Worm (Caenorhabditis elegans): ENCODE measurements around the gene Y67D8B.3.

Y67D8B.3 gene

ce11 chrIV:3202111-3202510 is at the start of gene Y67D8B.3, which contains the start of gene Y67D8B.5:
Gene Y67D8B.3 (minus strand): TSS chrIV:3202211.
Gene Y67D8B.5 (plus strand): TSS chrIV:3202343.
- no peak for TF ChIP-seq eyg-1 (tag; optimal IDR thresholded peaks at IDR 0.05)
- TF ChIP-seq fkh-10 (GFP tag; optimal IDR thresholded peaks at IDR 0.05) = no peak
- no peak for TF ChIP-seq nhr-11 (tag; optimal IDR thresholded peaks at IDR 0.05)
- TF ChIP-seq C08G9.2 (tag; optimal IDR thresholded peaks at IDR 0.05) = no peak
- TF ChIP-seq rnt-1 (tag; optimal IDR thresholded peaks at IDR 0.05) = no peak
- no peak for TF ChIP-seq odd-2 (tag; optimal IDR thresholded peaks at IDR 0.05)
- TF ChIP-seq nhr-232 (tag; optimal IDR thresholded peaks at IDR 0.05) = no peak
- no peak for TF ChIP-seq unc-86 (tag; optimal IDR thresholded peaks at IDR 0.05)
- no peak for TF ChIP-seq pha-4 (tag; optimal IDR thresholded peaks at IDR 0.05)

- TF ChIP-seq che-1 (tag; optimal IDR thresholded peaks at IDR 0.05) (no peak), elt-4 (tag; optimal IDR thresholded peaks at IDR 0.05) (no peak), ceh-45 (GFP tag; IDR thresholded peaks at IDR 0.05) (no peak), tbx-2 (tag; optimal IDR thresholded peaks at IDR 0.05) (no peak), ceh-9 (tag; optimal IDR thresholded peaks at IDR 0.05) (no peak), T23F11.4 (GFP tag; optimal IDR thresholded peaks at IDR 0.05) (no peak), Y22D7AL.16 (tag; optimal IDR thresholded peaks at IDR 0.05) (no peak), F13H6.1 (tag; optimal IDR thresholded peaks at IDR 0.05) (no peak), rnt-1 (tag; optimal IDR thresholded peaks at IDR 0.05) (no peak)
Observed at ce11 chrIV:3251551-3251950, 49.5 kb upstream of the Y67D8B.3 start.

DNA sequence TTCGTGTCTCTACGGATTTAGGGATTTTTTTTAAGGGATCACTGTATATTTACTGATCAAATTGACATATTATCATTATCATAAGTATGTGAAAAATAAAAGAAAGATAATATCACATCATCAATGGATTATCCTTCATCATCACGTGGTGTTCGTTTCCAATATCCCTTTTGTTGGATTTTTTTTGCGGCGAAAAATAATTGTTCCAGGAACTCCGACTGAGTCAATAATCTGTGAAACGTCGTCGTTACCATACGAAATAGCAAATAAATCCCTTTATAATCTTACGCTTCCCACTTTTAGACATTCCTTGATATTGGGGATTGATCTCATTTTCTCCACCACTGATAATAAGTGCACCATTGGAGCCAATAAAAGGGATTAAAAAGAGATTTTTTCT is 48.0 kb upstream of the Y67D8B.3 start:
- TF ChIP-seq dve-1 (tag; optimal IDR thresholded peaks at IDR 0.05) (no peak), che-1 (tag; optimal IDR thresholded peaks at IDR 0.05) (no peak), pax-1 (tag; optimal IDR thresholded peaks at IDR 0.05) (no peak), pha-4 (tag; optimal IDR thresholded peaks at IDR 0.05) (no peak), mec-3 (tag; optimal IDR thresholded peaks at IDR 0.05; ENCODE audit: borderline replicate concordance) (no peak), ceh-48 (tag; optimal IDR thresholded peaks at IDR 0.05) (no peak), F13H6.1 (tag; optimal IDR thresholded peaks at IDR 0.05) (no peak), elt-4 (tag; optimal IDR thresholded peaks at IDR 0.05) (no peak), hlh-13 (GFP tag; optimal IDR thresholded peaks at IDR 0.05) (no peak), sdc-2 (tag; optimal IDR thresholded peaks at IDR 0.05) (no peak), lim-6 (tag; optimal IDR thresholded peaks at IDR 0.05) (no peak), nhr-232 (tag; optimal IDR thresholded peaks at IDR 0.05) (no peak), ama-1 (optimal IDR thresholded peaks at IDR 0.05) (no peak), ceh-31 (tag; optimal IDR thresholded peaks at IDR 0.05) (no peak), pha-2 (tag; optimal IDR thresholded peaks at IDR 0.05) (no peak), hlh-30 (tag; optimal IDR thresholded peaks at IDR 0.05; ENCODE audit: insufficient read depth) (no peak), ceh-22 (tag; optimal IDR thresholded peaks at IDR 0.05) (no peak)

DNA sequence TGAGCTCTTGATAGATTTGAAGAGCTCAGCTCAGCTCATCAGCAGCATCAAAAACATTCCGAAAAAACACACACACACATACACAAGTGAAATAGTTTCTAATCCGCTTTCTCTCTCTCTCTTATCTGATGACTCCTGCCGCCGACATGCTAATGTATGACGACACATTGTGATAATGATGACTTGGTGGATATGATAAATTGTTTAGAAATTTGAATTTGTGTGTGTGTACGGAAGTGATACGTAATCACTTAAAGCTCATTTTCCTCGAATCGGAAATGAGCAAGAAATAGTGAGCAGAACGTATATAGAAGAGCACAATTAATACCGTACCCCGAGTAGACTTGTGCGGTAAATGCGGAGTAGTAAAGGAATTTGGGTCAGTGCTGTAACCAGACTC is 44.9 kb upstream of the Y67D8B.3 start:
- TF ChIP-seq zip-5 (tag; optimal IDR thresholded peaks at IDR 0.05) (no peak), pha-2 (tag; optimal IDR thresholded peaks at IDR 0.05) (no peak), dmd-4 (tag; optimal IDR thresholded peaks at IDR 0.05; ENCODE audit: borderline replicate concordance) (no peak), npax-4 (tag; optimal IDR thresholded peaks at IDR 0.05) (no peak), F13H6.1 (tag; optimal IDR thresholded peaks at IDR 0.05) (no peak), hlh-6 (tag; optimal IDR thresholded peaks at IDR 0.05) (no peak), ahr-1 (tag; optimal IDR thresholded peaks at IDR 0.05) (no peak), sox-2 (GFP tag; IDR thresholded peaks at IDR 0.05) (no peak), T23F11.4 (GFP tag; optimal IDR thresholded peaks at IDR 0.05) (no peak), elt-4 (tag; optimal IDR thresholded peaks at IDR 0.05) (no peak), lim-6 (tag; optimal IDR thresholded peaks at IDR 0.05) (no peak), ceh-9 (tag; optimal IDR thresholded peaks at IDR 0.05) (no peak), nhr-11 (tag; optimal IDR thresholded peaks at IDR 0.05) (no peak), ama-1 (optimal IDR thresholded peaks at IDR 0.05) (no peak), ceh-19 (GFP tag; optimal IDR thresholded peaks at IDR 0.05) (no peak), ceh-2 (tag; optimal IDR thresholded peaks at IDR 0.05) (no peak)

Measured in whole organism, late embryonic.